Worm (Caenorhabditis elegans) whole organism, L1 larva: Measurements from ENCODE around the gene dmd-6.

Experiments used
- C16A3.4 ChIP-seq: fragments of 150-350 bp; optimal IDR thresholded peaks from 2 replicates; lab custom pipeline; 2014; ENCODE audit warnings: missing biosample characterization, missing genetic modification characterization
- F16B12.6 ChIP-seq: fragments of 150-350 bp; optimal IDR thresholded peaks from 2 replicates; lab custom pipeline; 2014; ENCODE audit warnings: missing biosample characterization, missing genetic modification characterization
- aha-1 ChIP-seq: fragments of 150-350 bp; optimal IDR thresholded peaks from 2 replicates; lab custom pipeline; 2014; ENCODE audit warnings: missing biosample characterization, missing genetic modification characterization
- alr-1 ChIP-seq: fragments of 200-800 bp; sonication (Bioruptor generic); optimal IDR thresholded peaks from 2 replicates; lab custom pipeline; 2018; ENCODE audit warnings: borderline replicate concordance, mild to moderate bottlenecking, missing genetic modification characterization, missing compliant biosample characterization
- ama-1 ChIP-seq: fragments of 150-350 bp; optimal IDR thresholded peaks from 2 replicates; lab custom pipeline; 2014
- ceh-8 ChIP-seq: fragments of 200-800 bp; sonication (Bioruptor generic); optimal IDR thresholded peaks from 2 replicates; lab custom pipeline; 2018; ENCODE audit warnings: mild to moderate bottlenecking, missing genetic modification characterization, moderate library complexity, missing compliant biosample characterization
- ceh-82 ChIP-seq, 3 experiments: fragments of 150-350 bp in 1 of 3; sonication (generic microtip) in 2 of 3; optimal IDR thresholded peaks; 2 replicates each; lab custom pipeline; 2014 to 2017; ENCODE audit warnings: missing biosample characterization in 3 of 3, missing genetic modification characterization in 3 of 3
- ces-1 ChIP-seq: fragments of 150-350 bp; optimal IDR thresholded peaks from 2 replicates; lab custom pipeline; 2014; ENCODE audit warnings: missing biosample characterization, missing genetic modification reagents, missing genetic modification characterization
- dpl-1 ChIP-seq, 3 experiments: fragments of 150-350 bp in 2 of 3; sonication (generic microtip) in 1 of 3; optimal IDR thresholded peaks; 2 replicates each; lab custom pipeline; 2014 to 2017; ENCODE audit warnings: missing biosample characterization in 3 of 3, missing genetic modification characterization in 3 of 3, missing genetic modification reagents in 3 of 3
- dsc-1 ChIP-seq: sonication (generic microtip); optimal IDR thresholded peaks from 2 replicates; lab custom pipeline; 2016; ENCODE audit warnings: mild to moderate bottlenecking, missing genetic modification characterization, missing compliant biosample characterization
- efl-1 ChIP-seq, 4 experiments: fragments of 150-350 bp; optimal IDR thresholded peaks in 3 of 4; peaks in 1 of 4; 1 replicate in 1 of 4; 2 replicates in 3 of 4; lab custom pipeline; 2014; ENCODE audit warnings: missing biosample characterization in 2 of 4, missing genetic modification characterization in 2 of 4, missing genetic modification reagents in 2 of 4
- efl-3 ChIP-seq: fragments of 200-800 bp; sonication (Bioruptor generic); optimal IDR thresholded peaks from 2 replicates; lab custom pipeline; 2018; ENCODE audit warnings: mild to moderate bottlenecking, missing genetic modification characterization, missing compliant biosample characterization
- elt-2 ChIP-seq: sonication (generic microtip); optimal IDR thresholded peaks from 2 replicates; lab custom pipeline; 2016; ENCODE audit warnings: missing genetic modification characterization, mild to moderate bottlenecking, inconsistent platforms, missing compliant biosample characterization, missing genetic modification reagents
- elt-3 ChIP-seq, 6 experiments: fragments of 150-350 bp in 1 of 6; sonication (generic microtip); optimal IDR thresholded peaks; 2 replicates each; lab custom pipeline; 2017 to 2018; ENCODE audit warnings: missing biosample characterization in 6 of 6, missing genetic modification characterization in 6 of 6, inconsistent platforms in 1 of 6
- ets-5 ChIP-seq: fragments of 200-800 bp; sonication (Bioruptor generic); IDR thresholded peaks from 2 replicates; pipeline ENCODE4 v1.3.6; 2022; ENCODE audit warnings: missing genetic modification characterization, missing compliant biosample characterization
- fkh-10 ChIP-seq: sonication (generic microtip); optimal IDR thresholded peaks from 2 replicates; lab custom pipeline; 2017; ENCODE audit warnings: missing biosample characterization, missing genetic modification reagents, missing genetic modification characterization
- fkh-4 ChIP-seq: sonication (generic microtip); optimal IDR thresholded peaks from 2 replicates; lab custom pipeline; 2016; ENCODE audit warnings: missing compliant biosample characterization, missing genetic modification characterization, borderline replicate concordance
- fkh-8 ChIP-seq: sonication (generic microtip); optimal IDR thresholded peaks from 2 replicates; lab custom pipeline; 2016; ENCODE audit warnings: mild to moderate bottlenecking, missing genetic modification characterization, missing compliant biosample characterization
- fos-1 ChIP-seq: fragments of 150-350 bp; optimal IDR thresholded peaks from 2 replicates; lab custom pipeline; 2014; ENCODE audit warnings: missing biosample characterization, missing genetic modification characterization
- hlh-4 ChIP-seq: sonication (generic microtip); optimal IDR thresholded peaks from 2 replicates; lab custom pipeline; 2016; ENCODE audit warnings: mild to moderate bottlenecking, missing genetic modification characterization, missing compliant biosample characterization
- hpl-2 ChIP-seq: fragments of 150-350 bp; optimal IDR thresholded peaks from 2 replicates; lab custom pipeline; 2014; ENCODE audit warnings: missing biosample characterization, missing genetic modification reagents, missing genetic modification characterization
- jun-1 ChIP-seq: fragments of 150-350 bp; optimal IDR thresholded peaks from 2 replicates; lab custom pipeline; 2014; ENCODE audit warnings: missing biosample characterization, missing genetic modification reagents, missing genetic modification characterization
- lin-14 ChIP-seq: fragments of 200-800 bp; sonication (Bioruptor generic); optimal IDR thresholded peaks from 2 replicates; lab custom pipeline; 2018; ENCODE audit warnings: mild to moderate bottlenecking, missing genetic modification characterization, moderate library complexity, missing compliant biosample characterization
- lin-35 ChIP-seq, 2 experiments: fragments of 150-350 bp; optimal IDR thresholded peaks; 2 replicates each; lab custom pipeline; 2014; ENCODE audit warnings: missing biosample characterization in 2 of 2, missing genetic modification characterization in 2 of 2, missing genetic modification reagents in 2 of 2
- lin-39 ChIP-seq: fragments of 150-350 bp; optimal IDR thresholded peaks from 2 replicates; lab custom pipeline; 2014; ENCODE audit warnings: missing biosample characterization, missing genetic modification reagents, missing genetic modification characterization
- mdl-1 ChIP-seq, 2 experiments: fragments of 150-350 bp; optimal IDR thresholded peaks; 2 replicates each; lab custom pipeline; 2014 to 2017; ENCODE audit warnings: missing biosample characterization in 2 of 2, missing genetic modification characterization in 2 of 2, inconsistent platforms in 1 of 2
- mef-2 ChIP-seq: fragments of 150-350 bp; optimal IDR thresholded peaks from 2 replicates; lab custom pipeline; 2014; ENCODE audit warnings: missing biosample characterization, missing genetic modification characterization
- mep-1 ChIP-seq: fragments of 150-350 bp; optimal IDR thresholded peaks from 2 replicates; lab custom pipeline; 2014; ENCODE audit warnings: missing biosample characterization, missing genetic modification characterization
- nhr-11 ChIP-seq: fragments of 150-350 bp; optimal IDR thresholded peaks from 2 replicates; lab custom pipeline; 2014; ENCODE audit warnings: missing biosample characterization, missing genetic modification characterization
- nhr-12 ChIP-seq: sonication (generic microtip); optimal IDR thresholded peaks from 2 replicates; lab custom pipeline; 2017; ENCODE audit warnings: missing biosample characterization, missing genetic modification characterization
- nhr-19 ChIP-seq: fragments of 200-800 bp; sonication (Bioruptor generic); conservative IDR thresholded peaks from 2 replicates; pipeline ENCODE4 v1.3.6; 2022; ENCODE audit warnings: missing genetic modification characterization, missing compliant biosample characterization
- nhr-20 ChIP-seq: sonication (generic microtip); optimal IDR thresholded peaks from 2 replicates; lab custom pipeline; 2016; ENCODE audit warnings: mild to moderate bottlenecking, missing genetic modification characterization, missing compliant biosample characterization
- nhr-237 ChIP-seq: fragments of 150-350 bp; optimal IDR thresholded peaks from 2 replicates; lab custom pipeline; 2014; ENCODE audit warnings: missing biosample characterization, missing genetic modification characterization
- nhr-71 ChIP-seq: sonication (generic microtip); optimal IDR thresholded peaks from 2 replicates; lab custom pipeline; 2016; ENCODE audit warnings: mild to moderate bottlenecking, missing genetic modification characterization, moderate library complexity, missing compliant biosample characterization
- nhr-84 ChIP-seq: sonication (generic microtip); optimal IDR thresholded peaks from 2 replicates; lab custom pipeline; 2017; ENCODE audit warnings: missing biosample characterization, missing genetic modification characterization
- nhr-85 ChIP-seq: sonication (generic microtip); peaks from one replicate; lab custom pipeline; 2016; ENCODE audit warnings: missing genetic modification characterization, inconsistent platforms, missing compliant biosample characterization
- nhr-90 ChIP-seq: sonication (generic microtip); optimal IDR thresholded peaks from 2 replicates; lab custom pipeline; 2016; ENCODE audit warnings: mild to moderate bottlenecking, missing genetic modification characterization, missing compliant biosample characterization; ENCODE audit not compliant: poor library complexity
- pax-3 ChIP-seq: fragments of 200-800 bp; sonication (Bioruptor generic); optimal IDR thresholded peaks from 2 replicates; lab custom pipeline; 2018; ENCODE audit warnings: mild to moderate bottlenecking, missing genetic modification characterization, moderate library complexity, missing compliant biosample characterization
- snpc-4 ChIP-seq: fragments of 150-350 bp; optimal IDR thresholded peaks from 2 replicates; lab custom pipeline; 2014; ENCODE audit warnings: missing biosample characterization, missing genetic modification characterization
- snu-23 ChIP-seq: sonication (generic microtip); optimal IDR thresholded peaks from 2 replicates; lab custom pipeline; 2016; ENCODE audit warnings: missing genetic modification characterization, missing compliant biosample characterization
- sup-37 ChIP-seq: fragments of 200-800 bp; sonication (Bioruptor generic); optimal IDR thresholded peaks from 2 replicates; lab custom pipeline; 2018; ENCODE audit warnings: mild to moderate bottlenecking, missing genetic modification characterization, missing compliant biosample characterization
- swsn-7 ChIP-seq: sonication (generic microtip); optimal IDR thresholded peaks from 2 replicates; lab custom pipeline; 2016; ENCODE audit warnings: missing genetic modification characterization, missing compliant biosample characterization
- tlp-1 ChIP-seq: fragments of 150-350 bp; optimal IDR thresholded peaks from 2 replicates; lab custom pipeline; 2014; ENCODE audit warnings: missing biosample characterization, missing genetic modification characterization
- unc-130 ChIP-seq: fragments of 150-350 bp; optimal IDR thresholded peaks from 2 replicates; lab custom pipeline; 2017; ENCODE audit warnings: missing biosample characterization, missing genetic modification characterization, inconsistent platforms
- unc-30 ChIP-seq: sonication (generic microtip); optimal IDR thresholded peaks from 2 replicates; lab custom pipeline; 2017; ENCODE audit warnings: missing biosample characterization, missing genetic modification characterization
- unc-62 ChIP-seq: fragments of 150-350 bp; optimal IDR thresholded peaks from 2 replicates; lab custom pipeline; 2014; ENCODE audit warnings: missing biosample characterization, missing genetic modification reagents, missing genetic modification characterization
- unc-86 ChIP-seq: sonication (generic microtip); optimal IDR thresholded peaks from 2 replicates; lab custom pipeline; 2016; ENCODE audit warnings: missing genetic modification characterization, missing compliant biosample characterization
- vab-15 ChIP-seq: sonication (generic microtip); optimal IDR thresholded peaks from 2 replicates; lab custom pipeline; 2017; ENCODE audit warnings: missing genotype, mild to moderate bottlenecking, missing genetic modification characterization, missing compliant biosample characterization
- xbp-1 ChIP-seq: sonication (generic microtip); optimal IDR thresholded peaks from 2 replicates; lab custom pipeline; 2016; ENCODE audit warnings: missing genetic modification characterization, missing compliant biosample characterization
- ztf-4 ChIP-seq: fragments of 150-350 bp; optimal IDR thresholded peaks from 2 replicates; lab custom pipeline; 2014; ENCODE audit warnings: missing biosample characterization, missing genetic modification characterization

Gene dmd-6

DNA sequence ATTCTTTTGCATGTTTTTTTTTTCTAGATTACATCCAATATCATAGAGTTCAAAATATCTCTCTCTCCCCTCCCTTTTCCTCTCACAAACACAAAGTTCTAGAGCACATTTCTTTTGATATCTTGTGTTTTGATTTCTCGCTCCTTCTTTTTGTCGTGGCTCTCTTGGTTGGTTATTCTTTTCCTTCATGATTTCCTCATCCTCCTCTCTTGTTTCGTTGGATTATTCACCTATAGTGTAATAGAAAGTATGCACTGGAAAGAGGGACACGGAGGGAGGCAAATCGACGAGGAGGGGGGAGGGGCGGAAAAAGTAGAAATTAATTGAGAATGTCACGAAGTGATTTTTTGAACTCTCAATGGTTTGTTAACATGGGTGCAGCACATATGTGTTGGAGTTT lies 9.9 kb upstream of the dmd-6 start (continued):
- TF ChIP-seq fos-1 (tag; lab: Kevin White, UChicago) (peak; percentile 7), ama-1 (lab: Kevin White, UChicago) (no peak), snpc-4 (no peak), elt-3 (tag; optimal IDR thresholded peaks at IDR 0.05; lab: Kevin White, UChicago) (no peak), efl-3 (no peak), fkh-10 (GFP tag; lab: Kevin White, UChicago) (no peak), ces-1 (GFP tag; lab: Kevin White, UChicago) (no peak), dsc-1 (tag; lab: Kevin White, UChicago) (peak; percentile 82), ceh-82 (tag; optimal IDR thresholded peaks at IDR 0.05; lab: Kevin White, UChicago) (peak in 1 of 3 experiments; percentile 33)

DNA sequence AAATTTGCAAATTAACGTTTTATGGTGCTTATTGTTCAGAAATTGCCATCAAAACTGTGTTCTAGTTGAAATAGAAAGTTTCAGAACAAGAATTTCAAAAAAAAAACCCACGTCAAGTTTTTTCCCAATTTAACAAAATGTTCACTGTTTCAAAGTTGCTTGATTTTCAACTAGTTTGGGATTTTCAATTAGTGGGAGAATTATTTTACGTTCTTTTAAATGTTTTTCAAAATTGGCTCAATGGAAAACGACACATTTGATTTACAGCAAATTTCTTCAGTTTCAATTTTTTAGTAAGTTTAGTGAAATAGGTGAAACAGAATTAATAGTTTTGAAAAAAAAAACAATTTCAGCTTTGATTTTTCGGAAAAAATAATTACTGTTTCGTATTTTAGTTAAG lies 7.8 kb upstream of the dmd-6 start:
- no peak for TF ChIP-seq efl-1 (optimal IDR thresholded peaks at IDR 0.05; lab: Kevin White, UChicago)
- TF ChIP-seq efl-1 (GFP tag; optimal IDR thresholded peaks at IDR 0.05 in 1 of 2; lab: Kevin White, UChicago), result peak in 1 of 2 experiments; percentile 54
- TF ChIP-seq fkh-4 (tag; lab: Kevin White, UChicago), result no peak

DNA sequence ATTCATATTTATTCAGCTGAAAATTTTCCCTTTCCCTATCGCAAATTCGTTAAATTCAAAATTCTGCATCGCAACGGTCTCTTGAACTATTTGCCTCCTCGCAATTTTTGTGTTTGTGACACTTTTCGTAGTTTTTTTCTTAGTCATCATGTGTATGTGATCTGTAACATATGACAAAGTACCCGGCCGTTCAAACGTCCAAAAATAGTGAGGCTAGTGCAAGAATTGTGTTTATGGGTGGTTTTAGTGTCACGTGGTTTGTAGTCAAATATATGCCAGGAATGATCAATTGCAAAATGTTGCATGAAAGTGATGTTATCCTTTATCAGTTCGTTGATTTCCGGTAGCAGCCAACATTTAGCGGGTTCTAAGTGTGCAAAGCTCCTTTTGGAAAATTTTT lies 6.6 kb upstream of the dmd-6 start:
- TF ChIP-seq dpl-1 (GFP tag; optimal IDR thresholded peaks at IDR 0.05; lab: Kevin White, UChicago) (no peak), unc-86 (tag; lab: Kevin White, UChicago) (no peak), aha-1 (tag; lab: Kevin White, UChicago) (no peak), ztf-4 (tag; lab: Kevin White, UChicago) (no peak), snu-23 (GFP tag; lab: Kevin White, UChicago) (peak; percentile 30), nhr-20 (tag; lab: Kevin White, UChicago) (peak; percentile 68), xbp-1 (tag; lab: Kevin White, UChicago) (no peak), fkh-8 (tag; lab: Kevin White, UChicago) (no peak), hlh-4 (tag; lab: Kevin White, UChicago) (no peak), nhr-11 (no peak), vab-15 (tag; lab: Kevin White, UChicago) (no peak), nhr-12 (tag; lab: Kevin White, UChicago) (no peak), unc-130 (tag; lab: Kevin White, UChicago) (no peak), nhr-85 (peak; percentile 84), tlp-1 (tag; lab: Kevin White, UChicago) (no peak), lin-35 (GFP tag; optimal IDR thresholded peaks at IDR 0.05; lab: Kevin White, UChicago) (peak in 1 of 2 experiments; percentile 69), jun-1 (peak; percentile 37), nhr-84 (tag; lab: Kevin White, UChicago) (no peak), nhr-71 (peak; percentile 56), nhr-90 (peak; percentile 1), snpc-4 (no peak), nhr-237 (tag; lab: Kevin White, UChicago) (no peak), nhr-19 (no peak), elt-3 (tag; optimal IDR thresholded peaks at IDR 0.05; lab: Kevin White, UChicago) (peak in 1 of 6 experiments; percentile 22), mdl-1 (tag; optimal IDR thresholded peaks at IDR 0.05; lab: Kevin White, UChicago) (peak in 1 of 2 experiments; percentile 8), elt-2 (tag; lab: Kevin White, UChicago) (peak; percentile 18), lin-39 (tag; lab: Kevin White, UChicago) (no peak), C16A3.4 (tag; lab: Kevin White, UChicago) (no peak), alr-1 (tag; lab: Kevin White, UChicago) (no peak), swsn-7 (no peak), ets-5 (GFP tag; lab: Robert Waterston, UW) (no peak), unc-30 (tag; lab: Kevin White, UChicago) (no peak), efl-3 (no peak), hpl-2 (GFP tag; lab: Kevin White, UChicago) (no peak), sup-37 (GFP tag; lab: Kevin White, UChicago) (no peak), pax-3 (tag; lab: Kevin White, UChicago) (no peak), mep-1 (peak; percentile 33), mef-2 (tag; lab: Kevin White, UChicago) (no peak), F16B12.6 (tag; lab: Kevin White, UChicago) (no peak), unc-62 (GFP tag; lab: Kevin White, UChicago) (no peak), lin-14 (GFP tag; lab: Kevin White, UChicago) (peak; percentile 24), ceh-8 (GFP tag; lab: Kevin White, UChicago) (no peak)
